Fruit fly (Drosophila melanogaster) whole organism, embryonic: ENCODE measurements around the gene RpS15Aa.

Experiments used
- Adf1 ChIP-seq: fragments of 200-800 bp; sonication (Bioruptor generic); IDR thresholded peaks from 2 replicates; pipeline ENCODE4 v1.3.6; 2022; ENCODE audit warnings: missing biosample characterization, missing genetic modification characterization
- Bteb2 ChIP-seq: fragments of 200-800 bp; sonication (Bioruptor generic); optimal IDR thresholded peaks from 2 replicates; lab custom pipeline; 2016; ENCODE audit warnings: missing biosample characterization, missing genetic modification characterization
- CG10321 ChIP-seq: fragments of 200-800 bp; sonication (Bioruptor generic); IDR thresholded peaks from 2 replicates; pipeline ENCODE4 v1.3.6; 2022; ENCODE audit warnings: missing biosample characterization, missing genetic modification characterization
- CG11723 ChIP-seq: fragments of 200-800 bp; sonication (Bioruptor generic); optimal IDR thresholded peaks from 2 replicates; lab custom pipeline; 2017; ENCODE audit warnings: missing biosample characterization, mild to moderate bottlenecking, missing genetic modification characterization
- CG12071 ChIP-seq: fragments of 200-800 bp; sonication (Bioruptor generic); optimal IDR thresholded peaks from 3 replicates; lab custom pipeline; 2018; ENCODE audit warnings: missing biosample characterization, mild to moderate bottlenecking, missing genetic modification characterization
- CG13287 ChIP-seq: fragments of 200-800 bp; sonication (Bioruptor generic); IDR thresholded peaks from 2 replicates; pipeline ENCODE4 v1.3.6; 2022; ENCODE audit warnings: missing biosample characterization, missing genetic modification characterization; ENCODE audit not compliant: partially characterized antibody
- CG1529 ChIP-seq: fragments of 200-800 bp; sonication (Bioruptor generic); optimal IDR thresholded peaks from 3 replicates; lab custom pipeline; 2018; ENCODE audit warnings: missing biosample characterization, missing genetic modification characterization
- CG16779 ChIP-seq: fragments of 200-800 bp; sonication (Bioruptor generic); IDR thresholded peaks from 2 replicates; pipeline ENCODE4 v1.3.6; 2022; ENCODE audit warnings: missing biosample characterization, missing genetic modification characterization
- CG16813 ChIP-seq: fragments of 200-800 bp; sonication (Bioruptor generic); IDR thresholded peaks from 3 replicates; pipeline ENCODE4 v1.3.6; 2022; ENCODE audit warnings: missing biosample characterization, missing genetic modification characterization; ENCODE audit not compliant: partially characterized antibody
- CG17385 ChIP-seq: fragments of 200-800 bp; sonication (Bioruptor generic); optimal IDR thresholded peaks from 3 replicates; lab custom pipeline; 2018; ENCODE audit warnings: missing biosample characterization, mild to moderate bottlenecking, missing genetic modification characterization
- CG17612 ChIP-seq: fragments of 200-800 bp; sonication (Bioruptor generic); IDR thresholded peaks from 2 replicates; pipeline ENCODE4 v1.3.6; 2022; ENCODE audit warnings: missing biosample characterization, missing genetic modification characterization
- CG18599 ChIP-seq: fragments of 200-800 bp; sonication (Bioruptor generic); optimal IDR thresholded peaks from 3 replicates; lab custom pipeline; 2017; ENCODE audit warnings: missing biosample characterization, missing genetic modification characterization, mild to moderate bottlenecking, moderate library complexity, missing genetic modification reagents
- CG31224 ChIP-seq: fragments of 200-800 bp; sonication (Bioruptor generic); IDR thresholded peaks from 2 replicates; pipeline ENCODE4 v1.3.6; 2022; ENCODE audit warnings: missing biosample characterization, missing genetic modification characterization
- CG34376 ChIP-seq: fragments of 200-800 bp; sonication (Bioruptor generic); optimal IDR thresholded peaks from 2 replicates; lab custom pipeline; 2018; ENCODE audit warnings: missing biosample characterization, mild to moderate bottlenecking, missing genetic modification characterization
- CG6272 ChIP-seq: fragments of 200-800 bp; sonication (Bioruptor generic); IDR thresholded peaks from 2 replicates; pipeline ENCODE4 v1.3.6; 2022; ENCODE audit warnings: missing biosample characterization, missing genetic modification characterization
- CG8281 ChIP-seq: fragments of 200-800 bp; sonication (Bioruptor generic); optimal IDR thresholded peaks from 2 replicates; lab custom pipeline; 2018; ENCODE audit warnings: missing biosample characterization, mild to moderate bottlenecking, missing genetic modification characterization, moderate library complexity
- CG8359 ChIP-seq: fragments of 200-800 bp; sonication (Bioruptor generic); optimal IDR thresholded peaks from 2 replicates; lab custom pipeline; 2017; ENCODE audit warnings: missing biosample characterization, mild to moderate bottlenecking, missing genetic modification characterization, borderline replicate concordance
- CG9932 ChIP-seq: fragments of 200-800 bp; sonication (Bioruptor generic); IDR thresholded peaks from 2 replicates; pipeline ENCODE4 v1.3.6; 2022; ENCODE audit warnings: missing biosample characterization, missing genetic modification characterization
- CHES-1-like ChIP-seq: fragments of 200-800 bp; sonication (Bioruptor generic); optimal IDR thresholded peaks from 2 replicates; lab custom pipeline; 2016; ENCODE audit warnings: missing biosample characterization, missing genetic modification characterization
- CTCF ChIP-seq: fragments of 200-800 bp; sonication (Bioruptor generic); optimal IDR thresholded peaks from 2 replicates; lab custom pipeline; 2017; ENCODE audit warnings: missing biosample characterization, mild to moderate bottlenecking, missing genetic modification characterization, moderate library complexity
- Dad ChIP-seq: fragments of 200-800 bp; sonication (Bioruptor generic); optimal IDR thresholded peaks from 3 replicates; lab custom pipeline; 2016; ENCODE audit warnings: missing biosample characterization, missing genetic modification characterization
- Deaf1 ChIP-seq: fragments of 200-800 bp; optimal IDR thresholded peaks from 3 replicates; lab custom pipeline; 2019; ENCODE audit warnings: missing biosample characterization, mild to moderate bottlenecking, missing genetic modification characterization, moderate library complexity
- Dll ChIP-seq: fragments of 200-800 bp; sonication (Bioruptor generic); IDR thresholded peaks from 4 replicates; pipeline ENCODE4 v1.3.6; 2022; ENCODE audit warnings: missing biosample characterization, missing genetic modification characterization; ENCODE audit not compliant: partially characterized antibody
- ERR ChIP-seq: fragments of 200-800 bp; sonication (Bioruptor generic); optimal IDR thresholded peaks from 2 replicates; lab custom pipeline; 2016; ENCODE audit warnings: missing biosample characterization, missing genetic modification characterization
- Ets97D ChIP-seq: fragments of 200-800 bp; sonication (Bioruptor generic); optimal IDR thresholded peaks from 3 replicates; lab custom pipeline; 2016; ENCODE audit warnings: missing biosample characterization, missing genetic modification characterization
- H15 ChIP-seq: fragments of 200-800 bp; sonication (Bioruptor generic); IDR thresholded peaks from 3 replicates; pipeline ENCODE4 v1.3.6; 2022; ENCODE audit warnings: missing biosample characterization, missing genetic modification characterization
- Med ChIP-seq: fragments of 200-800 bp; sonication (Bioruptor generic); peaks from one replicate; lab custom pipeline; 2016; ENCODE audit warnings: missing biosample characterization, missing genetic modification characterization, mild to moderate bottlenecking, inconsistent platforms, moderate library complexity
- Myb ChIP-seq: fragments of 200-800 bp; sonication (Bioruptor generic); optimal IDR thresholded peaks from 2 replicates; lab custom pipeline; 2016; ENCODE audit warnings: missing biosample characterization, missing genetic modification characterization
- NC2α ChIP-seq: fragments of 200-800 bp; sonication (Bioruptor generic); optimal IDR thresholded peaks from 2 replicates; lab custom pipeline; 2016; ENCODE audit warnings: missing biosample characterization, missing genetic modification characterization
- Neu2 ChIP-seq: fragments of 200-800 bp; sonication (Bioruptor generic); optimal IDR thresholded peaks from 3 replicates; lab custom pipeline; 2016; ENCODE audit warnings: missing biosample characterization, missing genetic modification characterization, borderline replicate concordance
- Nf-YB ChIP-seq: fragments of 200-800 bp; sonication (Bioruptor generic); optimal IDR thresholded peaks from 3 replicates; lab custom pipeline; 2019; ENCODE audit warnings: missing biosample characterization, mild to moderate bottlenecking, missing genetic modification characterization, moderate library complexity
- Rx ChIP-seq: fragments of 200-800 bp; sonication (Bioruptor generic); IDR thresholded peaks from 2 replicates; pipeline ENCODE4 v1.3.6; 2022; ENCODE audit warnings: missing biosample characterization, missing genetic modification characterization
- Trl ChIP-seq, 3 experiments: fragments of >200 bp in 2 of 3; fragments of 200-800 bp in 1 of 3; sonication (Bioruptor generic) in 1 of 3; optimal IDR thresholded peaks; 2 replicates in 1 of 3; 3 replicates in 2 of 3; lab custom pipeline; 2016 to 2017; ENCODE audit warnings: missing biosample characterization in 1 of 3, missing genetic modification characterization in 1 of 3
- Xbp1 ChIP-seq: fragments of 200-800 bp; sonication (Bioruptor generic); optimal IDR thresholded peaks from 3 replicates; lab custom pipeline; 2016; ENCODE audit warnings: missing biosample characterization, mild to moderate bottlenecking, missing genetic modification characterization
- abd-A ChIP-seq: fragments of 200-800 bp; sonication (Bioruptor generic); optimal IDR thresholded peaks from 3 replicates; lab custom pipeline; 2019; ENCODE audit warnings: missing biosample characterization, mild to moderate bottlenecking, missing genetic modification characterization, moderate library complexity
- btn ChIP-seq: fragments of 200-800 bp; sonication (Bioruptor generic); optimal IDR thresholded peaks from 2 replicates; lab custom pipeline; 2016; ENCODE audit warnings: missing biosample characterization, missing genetic modification characterization
- chn ChIP-seq: fragments of 200-800 bp; sonication (Bioruptor generic); optimal IDR thresholded peaks from 2 replicates; lab custom pipeline; 2016; ENCODE audit warnings: missing biosample characterization, missing genetic modification characterization
- crol ChIP-seq: fragments of 200-800 bp; sonication (Bioruptor generic); IDR thresholded peaks from 2 replicates; pipeline ENCODE4 v1.3.6; 2022; ENCODE audit warnings: missing biosample characterization, missing genetic modification characterization
- ems ChIP-seq: fragments of 200-800 bp; sonication (Bioruptor generic); optimal IDR thresholded peaks from 3 replicates; lab custom pipeline; 2016; ENCODE audit warnings: missing biosample characterization, missing genetic modification characterization
- gro ChIP-seq: fragments of 200-800 bp; sonication (Bioruptor generic); optimal IDR thresholded peaks from 2 replicates; lab custom pipeline; 2016; ENCODE audit warnings: missing biosample characterization, missing genetic modification characterization
- gt ChIP-seq: fragments of 200-800 bp; sonication (Bioruptor generic); IDR thresholded peaks from 2 replicates; pipeline ENCODE4 v1.3.6; 2022; ENCODE audit warnings: missing biosample characterization, missing genetic modification characterization
- lab ChIP-seq: fragments of 200-800 bp; sonication (Bioruptor generic); optimal IDR thresholded peaks from 3 replicates; lab custom pipeline; 2017; ENCODE audit warnings: missing biosample characterization, missing genetic modification characterization, mild to moderate bottlenecking, moderate library complexity, missing genetic modification reagents
- lmd ChIP-seq: fragments of 200-800 bp; sonication (Bioruptor generic); IDR thresholded peaks from 2 replicates; pipeline ENCODE4 v1.3.6; 2022; ENCODE audit warnings: missing biosample characterization, missing genetic modification characterization
- odd ChIP-seq: fragments of 200-800 bp; sonication (Bioruptor generic); optimal IDR thresholded peaks from 2 replicates; lab custom pipeline; 2017; ENCODE audit warnings: missing biosample characterization, mild to moderate bottlenecking, missing genetic modification characterization
- org-1 ChIP-seq: fragments of 200-800 bp; sonication (Bioruptor generic); optimal IDR thresholded peaks from 2 replicates; lab custom pipeline; 2017; ENCODE audit warnings: missing biosample characterization, missing genetic modification characterization
- otp ChIP-seq: fragments of 200-800 bp; sonication (Bioruptor generic); IDR thresholded peaks from 3 replicates; pipeline ENCODE4, ENCODE4 v1.3.6; 2022; ENCODE audit warnings: missing biosample characterization, missing genetic modification characterization
- pnt ChIP-seq: fragments of 200-800 bp; sonication (Bioruptor generic); optimal IDR thresholded peaks from 3 replicates; lab custom pipeline; 2016; ENCODE audit warnings: missing biosample characterization, missing genetic modification characterization
- pros ChIP-seq: fragments of 200-800 bp; sonication (Bioruptor generic); optimal IDR thresholded peaks from 3 replicates; lab custom pipeline; 2019; ENCODE audit warnings: missing biosample characterization, mild to moderate bottlenecking, missing genetic modification characterization, moderate library complexity
- ranshi ChIP-seq: fragments of 200-800 bp; sonication (Bioruptor generic); IDR thresholded peaks from 2 replicates; pipeline ENCODE4 v1.3.6; 2022; ENCODE audit warnings: missing biosample characterization, missing genetic modification characterization
- rib ChIP-seq: fragments of 200-800 bp; sonication (Bioruptor generic); IDR thresholded peaks from 2 replicates; pipeline ENCODE4 v1.3.6; 2022; ENCODE audit warnings: missing biosample characterization, missing genetic modification characterization
- sisA ChIP-seq: fragments of 200-800 bp; sonication (Bioruptor generic); IDR thresholded peaks from 2 replicates; pipeline ENCODE4 v1.3.6; 2022; ENCODE audit warnings: missing biosample characterization, missing genetic modification characterization
- stc ChIP-seq: fragments of 200-800 bp; sonication (Bioruptor generic); IDR thresholded peaks from 2 replicates; pipeline ENCODE4 v1.3.6; 2022; ENCODE audit warnings: missing biosample characterization, missing genetic modification characterization

Gene RpS15Aa

dm6 chrX:13358948-13359347, 21.4 kb upstream of the RpS15Aa start, which contains the start of gene Syt12:
TSS of gene Syt12 (plus strand) at chrX:13359248.
- TF ChIP-seq pros (GFP tag; lab: Kevin White, UChicago): no peak
- no peak for TF ChIP-seq Nf-YB (GFP tag; lab: Kevin White, UChicago)
- no peak for TF ChIP-seq Trl (optimal IDR thresholded peaks at IDR 0.05; lab: Kevin White, UChicago)
- TF ChIP-seq Trl (GFP tag; optimal IDR thresholded peaks at IDR 0.05; lab: Kevin White, UChicago): no peak
- TF ChIP-seq CG9932 (GFP tag; lab: Robert Waterston, UW): no peak
- TF ChIP-seq CG8359 (GFP tag; lab: Kevin White, UChicago): no peak
- no peak for TF ChIP-seq NC2α (GFP tag; lab: Kevin White, UChicago)
- no peak for TF ChIP-seq CG11723
- no peak for TF ChIP-seq CG10321 (GFP tag; lab: Robert Waterston, UW)
- TF ChIP-seq otp (GFP tag; lab: Robert Waterston, UW): no peak
- TF ChIP-seq odd (GFP tag; lab: Kevin White, UChicago): no peak
- TF ChIP-seq Ets97D (GFP tag; lab: Kevin White, UChicago): peak; percentile 46
- TF ChIP-seq rib (GFP tag; lab: Robert Waterston, UW): no peak
- no peak for TF ChIP-seq chn (GFP tag; lab: Kevin White, UChicago)
- TF ChIP-seq CG34376: peak; percentile 16
- peak; percentile 4 for TF ChIP-seq CG12071 (GFP tag; lab: Kevin White, UChicago)
- no peak for TF ChIP-seq sisA (GFP tag; lab: Robert Waterston, UW)
- TF ChIP-seq CG18599 (GFP tag; lab: Kevin White, UChicago): peak; percentile 1
- no peak for TF ChIP-seq ERR (GFP tag; lab: Kevin White, UChicago)
- no peak for TF ChIP-seq Dad
- TF ChIP-seq CG16813 (GFP tag; lab: Robert Waterston, UW): no peak
- TF ChIP-seq lab (GFP tag; lab: Kevin White, UChicago): no peak
- no peak for TF ChIP-seq Xbp1 (GFP tag; lab: Kevin White, UChicago)
- TF ChIP-seq abd-A (tag; lab: Kevin White, UChicago): no peak
- no peak for TF ChIP-seq btn (GFP tag; lab: Kevin White, UChicago)
- TF ChIP-seq ems: no peak
- TF ChIP-seq org-1 (GFP tag; lab: Kevin White, UChicago): no peak
- TF ChIP-seq CG17385 (GFP tag; lab: Kevin White, UChicago): peak; percentile 2
- TF ChIP-seq CG31224 (GFP tag; lab: Robert Waterston, UW): no peak
- TF ChIP-seq CTCF: peak; percentile 21

- no peak for TF ChIP-seq Adf1
- TF ChIP-seq CG1529: no peak
- TF ChIP-seq Myb (GFP tag; lab: Kevin White, UChicago): no peak
- TF ChIP-seq Dll: peak; percentile 81
- TF ChIP-seq CG16779 (GFP tag; lab: Robert Waterston, UW): no peak
- no peak for TF ChIP-seq Med (GFP tag; lab: Kevin White, UChicago)
- TF ChIP-seq gro: no peak
- TF ChIP-seq CG17612: no peak
- TF ChIP-seq Rx (GFP tag; lab: Robert Waterston, UW): no peak
- no peak for TF ChIP-seq stc (GFP tag; lab: Robert Waterston, UW)
- TF ChIP-seq CG13287 (GFP tag; lab: Robert Waterston, UW): peak; percentile 68
- TF ChIP-seq CG6272: no peak
- TF ChIP-seq Bteb2 (GFP tag; lab: Kevin White, UChicago): no peak
- TF ChIP-seq lmd (GFP tag; lab: Robert Waterston, UW): no peak
- TF ChIP-seq CG18599 (GFP tag; lab: Kevin White, UChicago): no peak
- no peak for TF ChIP-seq gt
- TF ChIP-seq H15: no peak
- no peak for TF ChIP-seq ranshi (GFP tag; lab: Robert Waterston, UW)
- no peak for TF ChIP-seq CHES-1-like (GFP tag; lab: Kevin White, UChicago)
- TF ChIP-seq crol (GFP tag; lab: Robert Waterston, UW): 0 out of 2 replicates have a peak, but pooled peaks have one; percentile 1
- TF ChIP-seq CG8281: no peak
- no peak for TF ChIP-seq Neu2 (GFP tag; lab: Kevin White, UChicago)
- no peak for TF ChIP-seq pnt (GFP tag; lab: Kevin White, UChicago)
- peak; percentile 76 for TF ChIP-seq Deaf1 (tag; lab: Kevin White, UChicago)
These were observed 20.8 kb upstream of the RpS15Aa start for dm6 chrX:13358240-13358799.
